Fruit fly (Drosophila melanogaster) whole organism, embryonic: ENCODE measurements around the gene Obp28a.

Source experiments
- Atf6 ChIP-seq: fragments of 200-800 bp; sonication (Bioruptor generic); IDR thresholded peaks from 2 replicates; pipeline ENCODE4 v1.3.6; 2022; ENCODE audit warnings: missing biosample characterization, missing genetic modification characterization
- Bgb ChIP-seq: fragments of 200-800 bp; sonication (Bioruptor generic); IDR thresholded peaks from 2 replicates; pipeline ENCODE4 v1.3.6; 2022; ENCODE audit warnings: missing biosample characterization, missing genetic modification characterization; ENCODE audit not compliant: partially characterized antibody
- CG10321 ChIP-seq: fragments of 200-800 bp; sonication (Bioruptor generic); IDR thresholded peaks from 2 replicates; pipeline ENCODE4 v1.3.6; 2022; ENCODE audit warnings: missing biosample characterization, missing genetic modification characterization
- CG11456 ChIP-seq: fragments of 200-800 bp; sonication (Bioruptor generic); IDR thresholded peaks from 3 replicates; pipeline ENCODE4 v1.3.6; 2022; ENCODE audit warnings: missing biosample characterization, missing genetic modification characterization
- CG11504 ChIP-seq: fragments of 200-800 bp; sonication (Bioruptor generic); optimal IDR thresholded peaks from 3 replicates; lab custom pipeline; 2019; ENCODE audit warnings: missing biosample characterization, mild to moderate bottlenecking, missing genetic modification characterization, moderate library complexity
- CG12071 ChIP-seq: fragments of 200-800 bp; sonication (Bioruptor generic); optimal IDR thresholded peaks from 3 replicates; lab custom pipeline; 2018; ENCODE audit warnings: missing biosample characterization, mild to moderate bottlenecking, missing genetic modification characterization
- CG12659 ChIP-seq: fragments of 200-800 bp; sonication (Bioruptor generic); optimal IDR thresholded peaks from 3 replicates; lab custom pipeline; 2017; ENCODE audit warnings: mild to moderate bottlenecking, missing biosample characterization, missing genetic modification reagents, missing genetic modification characterization
- CG14441 ChIP-seq: fragments of 200-800 bp; sonication (Bioruptor generic); IDR thresholded peaks from 2 replicates; pipeline ENCODE4 v1.3.6; 2022; ENCODE audit warnings: missing biosample characterization, missing genetic modification characterization
- CG15011 ChIP-seq: fragments of 200-800 bp; sonication (Bioruptor generic); optimal IDR thresholded peaks from 3 replicates; lab custom pipeline; 2018; ENCODE audit warnings: missing biosample characterization, mild to moderate bottlenecking, missing genetic modification characterization
- CG2120 ChIP-seq: fragments of 200-800 bp; sonication (Bioruptor generic); optimal IDR thresholded peaks from 3 replicates; lab custom pipeline; 2016; ENCODE audit warnings: missing biosample characterization, missing genetic modification characterization
- CG34224 ChIP-seq: fragments of 200-800 bp; sonication (Bioruptor generic); IDR thresholded peaks from 3 replicates; pipeline ENCODE4 v1.3.6; 2022; ENCODE audit warnings: missing biosample characterization, missing genetic modification characterization; ENCODE audit not compliant: partially characterized antibody
- CG34422 ChIP-seq: fragments of 200-800 bp; sonication (Bioruptor generic); IDR thresholded peaks from 3 replicates; pipeline ENCODE4 v1.3.6; 2022; ENCODE audit warnings: missing biosample characterization, missing genetic modification characterization
- CG42726 ChIP-seq: fragments of 200-800 bp; sonication (Bioruptor generic); IDR thresholded peaks from 2 replicates; pipeline ENCODE4 v1.3.6; 2022; ENCODE audit warnings: missing biosample characterization, missing genetic modification characterization; ENCODE audit not compliant: partially characterized antibody
- CG4328 ChIP-seq: fragments of 200-800 bp; sonication (Bioruptor generic); optimal IDR thresholded peaks from 3 replicates; lab custom pipeline; 2017; ENCODE audit warnings: missing biosample characterization, missing genetic modification reagents, missing genetic modification characterization
- CG7556 ChIP-seq: fragments of 200-800 bp; sonication (Bioruptor generic); optimal IDR thresholded peaks from 2 replicates; lab custom pipeline; 2017; ENCODE audit warnings: missing biosample characterization, mild to moderate bottlenecking, missing genetic modification characterization
- CG7963 ChIP-seq: fragments of 200-800 bp; sonication (Bioruptor generic); IDR thresholded peaks from 3 replicates; pipeline ENCODE4 v1.3.6; 2022; ENCODE audit warnings: missing biosample characterization, missing genetic modification characterization; ENCODE audit not compliant: partially characterized antibody
- Dll ChIP-seq: fragments of 200-800 bp; sonication (Bioruptor generic); IDR thresholded peaks from 4 replicates; pipeline ENCODE4 v1.3.6; 2022; ENCODE audit warnings: missing biosample characterization, missing genetic modification characterization; ENCODE audit not compliant: partially characterized antibody
- Dp ChIP-seq: fragments of 200-800 bp; sonication (Bioruptor generic); optimal IDR thresholded peaks from 2 replicates; lab custom pipeline; 2018; ENCODE audit warnings: missing biosample characterization, mild to moderate bottlenecking, missing genetic modification characterization, moderate library complexity
- ERR ChIP-seq: fragments of 200-800 bp; sonication (Bioruptor generic); optimal IDR thresholded peaks from 2 replicates; lab custom pipeline; 2016; ENCODE audit warnings: missing biosample characterization, missing genetic modification characterization
- Ets65A ChIP-seq: fragments of 200-800 bp; sonication (Bioruptor generic); peaks from one replicate; lab custom pipeline; 2016; ENCODE audit warnings: missing biosample characterization, missing genetic modification characterization
- H2.0 ChIP-seq: fragments of 200-800 bp; sonication (Bioruptor generic); IDR thresholded peaks from 2 replicates; pipeline ENCODE4 v1.3.6; 2022; ENCODE audit warnings: missing biosample characterization, missing genetic modification characterization
- Jarid2 ChIP-seq: fragments of 200-800 bp; sonication (Bioruptor generic); optimal IDR thresholded peaks from 3 replicates; lab custom pipeline; 2017; ENCODE audit warnings: mild to moderate bottlenecking, missing biosample characterization, missing genetic modification reagents, missing genetic modification characterization
- Lhr ChIP-seq: fragments of 200-800 bp; sonication (Bioruptor generic); optimal IDR thresholded peaks from 3 replicates; lab custom pipeline; 2017; ENCODE audit warnings: mild to moderate bottlenecking, missing biosample characterization, missing genetic modification reagents, missing genetic modification characterization
- MBD-R2 ChIP-seq: fragments of 200-800 bp; sonication (Bioruptor generic); IDR thresholded peaks from 2 replicates; pipeline ENCODE4 v1.3.6; 2022; ENCODE audit warnings: missing biosample characterization, missing genetic modification characterization
- Mad ChIP-seq: fragments of 200-800 bp; sonication (Bioruptor generic); optimal IDR thresholded peaks from 2 replicates; lab custom pipeline; 2016; ENCODE audit warnings: missing biosample characterization, missing genetic modification characterization
- Max ChIP-seq: fragments of 200-800 bp; sonication (Bioruptor generic); optimal IDR thresholded peaks from 2 replicates; lab custom pipeline; 2016; ENCODE audit warnings: missing biosample characterization, mild to moderate bottlenecking, missing genetic modification characterization
- Myb ChIP-seq: fragments of 200-800 bp; sonication (Bioruptor generic); optimal IDR thresholded peaks from 2 replicates; lab custom pipeline; 2016; ENCODE audit warnings: missing biosample characterization, missing genetic modification characterization
- Opbp ChIP-seq: fragments of 200-800 bp; sonication (Bioruptor generic); IDR thresholded peaks from 3 replicates; pipeline ENCODE4 v1.3.6; 2022; ENCODE audit warnings: missing biosample characterization, missing genetic modification characterization; ENCODE audit not compliant: partially characterized antibody
- Optix ChIP-seq: fragments of 200-800 bp; sonication (Bioruptor generic); IDR thresholded peaks from 3 replicates; pipeline ENCODE4 v1.3.6; 2022; ENCODE audit warnings: missing biosample characterization, missing genetic modification characterization
- Spps ChIP-seq: fragments of 200-800 bp; sonication (Bioruptor generic); optimal IDR thresholded peaks from 2 replicates; lab custom pipeline; 2018; ENCODE audit warnings: missing biosample characterization, mild to moderate bottlenecking, missing genetic modification characterization
- Taf1 ChIP-seq: fragments of 200-800 bp; sonication (Bioruptor generic); IDR thresholded peaks from 2 replicates; pipeline ENCODE4 v1.3.6; 2022; ENCODE audit warnings: missing biosample characterization, missing genetic modification characterization
- Xrp1 ChIP-seq: fragments of 200-800 bp; sonication (Bioruptor generic); IDR thresholded peaks from 2 replicates; pipeline ENCODE4 v1.3.6; 2022; ENCODE audit warnings: missing biosample characterization, missing genetic modification characterization
- ase ChIP-seq: fragments of 200-800 bp; sonication (Bioruptor generic); IDR thresholded peaks from 3 replicates; pipeline ENCODE4 v1.3.6; 2022; ENCODE audit warnings: missing biosample characterization, missing genetic modification characterization
- br ChIP-seq: fragments of >200 bp; optimal IDR thresholded peaks from 2 replicates; lab custom pipeline; 2017
- dm ChIP-seq: fragments of 200-800 bp; sonication (Bioruptor generic); optimal IDR thresholded peaks from 3 replicates; lab custom pipeline; 2016; ENCODE audit warnings: missing biosample characterization, missing genetic modification characterization
- grau ChIP-seq: fragments of 200-800 bp; optimal IDR thresholded peaks from 3 replicates; lab custom pipeline; 2019; ENCODE audit warnings: missing biosample characterization, mild to moderate bottlenecking, missing genetic modification characterization, moderate library complexity
- grn ChIP-seq: fragments of 200-800 bp; sonication (Bioruptor generic); optimal IDR thresholded peaks from 3 replicates; lab custom pipeline; 2017; ENCODE audit warnings: missing biosample characterization, missing genetic modification characterization
- h ChIP-seq: fragments of >200 bp; optimal IDR thresholded peaks from 2 replicates; lab custom pipeline; 2017
- jigr1 ChIP-seq: fragments of 200-800 bp; sonication (Bioruptor generic); IDR thresholded peaks from 3 replicates; pipeline ENCODE4 v1.3.6; 2022; ENCODE audit warnings: missing biosample characterization, missing genetic modification characterization
- kni ChIP-seq: fragments of 200-800 bp; sonication (Bioruptor generic); optimal IDR thresholded peaks from 3 replicates; lab custom pipeline; 2017; ENCODE audit warnings: mild to moderate bottlenecking, missing biosample characterization, missing genetic modification reagents, missing genetic modification characterization
- knrl ChIP-seq: fragments of 200-800 bp; sonication (Bioruptor generic); IDR thresholded peaks from 3 replicates; pipeline ENCODE4 v1.3.6; 2022; ENCODE audit warnings: missing biosample characterization, missing genetic modification characterization; ENCODE audit not compliant: partially characterized antibody
- nom ChIP-seq: fragments of 200-800 bp; sonication (Bioruptor generic); optimal IDR thresholded peaks from 2 replicates; lab custom pipeline; 2017; ENCODE audit warnings: missing biosample characterization, missing genetic modification characterization, mild to moderate bottlenecking, moderate library complexity, missing genetic modification reagents
- org-1 ChIP-seq: fragments of 200-800 bp; sonication (Bioruptor generic); optimal IDR thresholded peaks from 2 replicates; lab custom pipeline; 2017; ENCODE audit warnings: missing biosample characterization, missing genetic modification characterization
- pzg ChIP-seq: fragments of 200-800 bp; sonication (Bioruptor generic); optimal IDR thresholded peaks from 3 replicates; lab custom pipeline; 2018; ENCODE audit warnings: missing biosample characterization, mild to moderate bottlenecking, missing genetic modification characterization, moderate library complexity
- sens ChIP-seq: fragments of 200-800 bp; sonication (Bioruptor generic); peaks from one replicate; lab custom pipeline; 2016; ENCODE audit warnings: missing biosample characterization, missing genetic modification characterization
- stwl ChIP-seq: fragments of 200-800 bp; sonication (Bioruptor generic); optimal IDR thresholded peaks from 3 replicates; lab custom pipeline; 2018; ENCODE audit warnings: missing biosample characterization, mild to moderate bottlenecking, missing genetic modification characterization, moderate library complexity

The Obp28a gene

DNA sequence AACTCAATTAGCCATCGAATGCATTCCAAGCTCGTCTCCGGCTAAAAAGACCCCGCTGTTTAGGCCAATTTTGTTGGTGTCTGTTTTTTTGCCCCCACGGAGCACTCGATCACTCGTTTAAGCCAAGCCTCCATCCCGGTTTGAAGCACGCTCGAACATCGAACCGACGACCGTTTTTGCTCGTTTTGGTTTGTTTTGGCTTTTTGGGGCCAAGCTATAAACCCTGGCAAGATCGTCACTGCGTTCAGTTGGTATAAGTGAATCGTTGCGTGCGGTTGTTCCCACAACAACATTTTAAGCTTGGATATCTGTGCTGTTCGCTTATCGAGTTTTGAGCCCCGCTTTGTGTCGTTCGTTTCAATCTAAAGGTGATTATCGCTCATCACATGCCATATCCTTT, 30.9 kb downstream of the Obp28a start, which contains the start of gene CG6055 (continued):
- TF ChIP-seq CG15011 (GFP tag; lab: Kevin White, UChicago) (no peak), br (lab: Kevin White, UChicago) (no peak), Dll (peak; percentile 33; the same call in 1 of the 4 replicates), nom (GFP tag; lab: Kevin White, UChicago) (peak; percentile 76), kni (GFP tag; lab: Kevin White, UChicago) (peak; percentile 45), CG11504 (tag; lab: Kevin White, UChicago) (no peak)

DNA sequence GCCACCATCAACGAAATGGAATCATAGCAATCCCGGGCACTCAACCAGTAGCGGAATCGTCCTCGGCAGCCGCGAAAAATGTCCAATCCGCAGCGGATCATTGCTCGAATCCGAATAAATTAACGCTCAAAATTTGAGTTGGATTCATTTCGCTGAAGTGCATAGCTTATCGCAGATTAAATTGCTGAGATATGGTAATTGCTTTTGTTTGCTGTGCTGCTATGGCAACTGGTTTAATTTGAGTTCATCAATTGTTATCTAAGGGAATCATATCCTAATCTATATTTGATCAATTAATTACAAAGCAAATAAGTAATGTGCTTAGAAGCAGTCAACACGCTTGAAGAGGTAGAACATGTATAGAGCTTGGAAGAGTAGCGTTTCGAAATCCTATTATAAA, 35.0 kb downstream of the Obp28a start, which contains the start of gene Gr28b:
Gene Gr28b (minus strand): TSS at position 101 of the 400 bp plus-strand sequence.
- TF ChIP-seq Spps (tag; lab: Kevin White, UChicago) (no peak), Ets65A (GFP tag; lab: Kevin White, UChicago) (peak; percentile 45)

DNA sequence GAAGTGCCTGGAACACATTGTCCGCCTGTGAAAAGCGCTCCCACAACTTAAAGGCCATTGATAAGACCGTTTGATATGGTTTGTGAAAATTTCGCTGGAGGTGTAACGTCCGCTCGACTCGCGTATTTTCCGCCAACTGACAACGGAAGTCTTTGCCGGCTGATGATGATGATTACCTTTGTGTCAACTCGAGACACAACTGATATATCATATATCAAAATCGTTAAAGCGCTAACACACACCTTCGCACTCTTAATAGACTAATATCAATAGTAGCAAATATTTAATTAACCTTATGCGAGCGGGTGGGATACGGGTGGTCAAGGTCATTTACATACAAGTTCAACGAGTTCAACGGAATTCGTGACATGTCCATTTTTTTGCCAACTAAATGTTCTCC, 43.1 kb downstream of the Obp28a start, which contains the start of gene Gr28a:
Gene Gr28a (minus strand): TSS at position 101 of the 400 bp plus-strand sequence.
- TF ChIP-seq Optix (GFP tag; lab: Robert Waterston, UW) = no peak
- no peak for TF ChIP-seq CG4328 (GFP tag; lab: Kevin White, UChicago)
- no peak for TF ChIP-seq H2.0 (GFP tag; lab: Robert Waterston, UW)
- TF ChIP-seq Xrp1 (GFP tag; lab: Robert Waterston, UW) = no peak
- TF ChIP-seq h (lab: Kevin White, UChicago) = no peak
- no peak for TF ChIP-seq grn
- TF ChIP-seq org-1 (GFP tag; lab: Kevin White, UChicago) = no peak
- TF ChIP-seq jigr1 (GFP tag; lab: Robert Waterston, UW) = no peak
- no peak for TF ChIP-seq Max (GFP tag; lab: Kevin White, UChicago)
- TF ChIP-seq grau (tag; lab: Kevin White, UChicago) = no peak
- no peak for TF ChIP-seq CG10321 (GFP tag; lab: Robert Waterston, UW)
- TF ChIP-seq Atf6 (GFP tag; lab: Robert Waterston, UW) = no peak
- TF ChIP-seq dm = no peak
- no peak for TF ChIP-seq CG2120
- TF ChIP-seq Mad (GFP tag; lab: Kevin White, UChicago) = no peak

DNA sequence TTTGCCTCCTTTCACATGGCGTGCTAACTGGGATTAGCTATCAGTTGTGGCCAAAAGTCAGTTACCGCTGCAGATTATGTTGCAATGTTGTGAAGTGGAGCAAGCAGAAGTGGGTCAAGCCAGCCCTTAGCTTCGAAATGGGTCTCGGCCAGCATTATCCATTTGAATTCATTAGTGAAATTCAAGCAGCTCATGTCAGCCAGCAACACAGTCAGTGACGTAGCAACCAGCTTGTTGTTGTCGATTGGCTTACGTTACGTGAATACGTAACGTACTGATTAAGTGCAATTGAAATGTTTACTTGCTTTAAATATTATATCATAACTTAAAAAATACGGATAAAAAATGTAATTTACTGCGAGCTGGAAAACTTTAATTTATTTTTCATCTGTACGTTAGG, 45.1 kb downstream of the Obp28a start:
- TF ChIP-seq sens = peak; percentile 51
- 0 out of 3 replicates have a peak, but pooled peaks have one; percentile 35 for TF ChIP-seq CG34422 (GFP tag; lab: Robert Waterston, UW)
- TF ChIP-seq CG34224 (GFP tag; lab: Robert Waterston, UW) = no peak
- TF ChIP-seq knrl (GFP tag; lab: Robert Waterston, UW) = peak; percentile 37; the same call in 2 of the 3 replicates
- no peak for TF ChIP-seq Taf1 (GFP tag; lab: Robert Waterston, UW)
- peak; percentile 97 for TF ChIP-seq stwl (tag; lab: Kevin White, UChicago)
- no peak for TF ChIP-seq h (lab: Kevin White, UChicago)
- peak; percentile 75 for TF ChIP-seq Dp
- peak; percentile 71 for TF ChIP-seq Myb (GFP tag; lab: Kevin White, UChicago)
- TF ChIP-seq CG42726 = peak; percentile 46; the same call in 1 of the 2 replicates
- TF ChIP-seq CG7963 (GFP tag; lab: Robert Waterston, UW) = no peak
- TF ChIP-seq Opbp (GFP tag; lab: Robert Waterston, UW) = peak; percentile 19; the same call in 1 of the 3 replicates
- no peak for TF ChIP-seq CG12071 (GFP tag; lab: Kevin White, UChicago)
- no peak for TF ChIP-seq ERR (GFP tag; lab: Kevin White, UChicago)
- peak; percentile 15 for TF ChIP-seq Jarid2 (GFP tag; lab: Kevin White, UChicago)
- peak; percentile 20; the same call in 1 of the 2 replicates for TF ChIP-seq CG14441
- TF ChIP-seq ase (GFP tag; lab: Robert Waterston, UW) = peak; percentile 38; the same call in 1 of the 3 replicates
- TF ChIP-seq Lhr (GFP tag; lab: Kevin White, UChicago) = peak; percentile 9
- no peak for TF ChIP-seq CG7556 (GFP tag; lab: Kevin White, UChicago)
- TF ChIP-seq CG12659 (GFP tag; lab: Kevin White, UChicago) = peak; percentile 1
- peak; percentile 31; the same call in 2 of the 3 replicates for TF ChIP-seq CG11456 (GFP tag; lab: Robert Waterston, UW)
- peak; percentile 25 for TF ChIP-seq pzg
- TF ChIP-seq MBD-R2 (GFP tag; lab: Robert Waterston, UW) = 0 out of 2 replicates have a peak, but pooled peaks have one; percentile 47
- TF ChIP-seq Bgb (GFP tag; lab: Robert Waterston, UW) = peak; percentile 62
